Fruit fly (Drosophila melanogaster) whole organism, embryonic: Measurements from ENCODE around the gene CG17593.

ENCODE experiments used
- BEAF-32 ChIP-seq: fragments of 200-800 bp; sonication (Bioruptor generic); optimal IDR thresholded peaks from 3 replicates; lab custom pipeline; 2017; ENCODE audit warnings: missing biosample characterization, missing genetic modification characterization, mild to moderate bottlenecking, moderate library complexity, missing genetic modification reagents
- Bdp1 ChIP-seq: fragments of 200-800 bp; sonication (Bioruptor generic); optimal IDR thresholded peaks from 3 replicates; lab custom pipeline; 2016; ENCODE audit warnings: missing biosample characterization, missing genetic modification characterization
- CG10321 ChIP-seq: fragments of 200-800 bp; sonication (Bioruptor generic); IDR thresholded peaks from 2 replicates; pipeline ENCODE4 v1.3.6; 2022; ENCODE audit warnings: missing biosample characterization, missing genetic modification characterization
- CG10366 ChIP-seq: fragments of 200-800 bp; sonication (Bioruptor generic); IDR thresholded peaks from 2 replicates; pipeline ENCODE4 v1.3.6; 2022; ENCODE audit warnings: missing biosample characterization, missing genetic modification characterization
- CG10431 ChIP-seq: fragments of 200-800 bp; sonication (Bioruptor generic); optimal IDR thresholded peaks from 3 replicates; lab custom pipeline; 2018; ENCODE audit warnings: missing biosample characterization, mild to moderate bottlenecking, missing genetic modification characterization
- CG10959 ChIP-seq: fragments of 200-800 bp; sonication (Bioruptor generic); IDR thresholded peaks from 2 replicates; pipeline ENCODE4 v1.3.6; 2022; ENCODE audit warnings: missing biosample characterization, missing genetic modification characterization
- CG11504 ChIP-seq: fragments of 200-800 bp; sonication (Bioruptor generic); optimal IDR thresholded peaks from 3 replicates; lab custom pipeline; 2019; ENCODE audit warnings: missing biosample characterization, mild to moderate bottlenecking, missing genetic modification characterization, moderate library complexity
- CG12659 ChIP-seq: fragments of 200-800 bp; sonication (Bioruptor generic); optimal IDR thresholded peaks from 3 replicates; lab custom pipeline; 2017; ENCODE audit warnings: mild to moderate bottlenecking, missing biosample characterization, missing genetic modification reagents, missing genetic modification characterization
- CG13287 ChIP-seq: fragments of 200-800 bp; sonication (Bioruptor generic); IDR thresholded peaks from 2 replicates; pipeline ENCODE4 v1.3.6; 2022; ENCODE audit warnings: missing biosample characterization, missing genetic modification characterization; ENCODE audit not compliant: partially characterized antibody
- CG13624 ChIP-seq: fragments of 200-800 bp; sonication (Bioruptor generic); optimal IDR thresholded peaks from 2 replicates; lab custom pipeline; 2016; ENCODE audit warnings: missing biosample characterization, missing genetic modification characterization
- CG14710 ChIP-seq: fragments of 200-800 bp; sonication (Bioruptor generic); optimal IDR thresholded peaks from 3 replicates; lab custom pipeline; 2019; ENCODE audit warnings: missing biosample characterization, mild to moderate bottlenecking, missing genetic modification characterization, moderate library complexity
- CG15601 ChIP-seq: fragments of 200-800 bp; sonication (Bioruptor generic); optimal IDR thresholded peaks from 3 replicates; lab custom pipeline; 2019; ENCODE audit warnings: missing biosample characterization, mild to moderate bottlenecking, missing genetic modification characterization, moderate library complexity
- CG16813 ChIP-seq: fragments of 200-800 bp; sonication (Bioruptor generic); IDR thresholded peaks from 3 replicates; pipeline ENCODE4 v1.3.6; 2022; ENCODE audit warnings: missing biosample characterization, missing genetic modification characterization; ENCODE audit not compliant: partially characterized antibody
- CG2116 ChIP-seq: fragments of 200-800 bp; sonication (Bioruptor generic); optimal IDR thresholded peaks from 3 replicates; lab custom pipeline; 2018; ENCODE audit warnings: missing biosample characterization, mild to moderate bottlenecking, missing genetic modification characterization
- CG3065 ChIP-seq: fragments of 200-800 bp; sonication (Bioruptor generic); optimal IDR thresholded peaks from 2 replicates; lab custom pipeline; 2016; ENCODE audit warnings: missing biosample characterization, missing genetic modification characterization
- CG32772 ChIP-seq: fragments of 200-800 bp; sonication (Bioruptor generic); IDR thresholded peaks from 2 replicates; pipeline ENCODE4 v1.3.6; 2022; ENCODE audit warnings: missing biosample characterization, missing genetic modification characterization
- CG4404 ChIP-seq: fragments of 200-800 bp; sonication (Bioruptor generic); IDR thresholded peaks from 2 replicates; pipeline ENCODE4 v1.3.6; 2022; ENCODE audit warnings: missing biosample characterization, missing genetic modification characterization
- CG6765 ChIP-seq: fragments of 200-800 bp; sonication (Bioruptor generic); optimal IDR thresholded peaks from 3 replicates; lab custom pipeline; 2017; ENCODE audit warnings: missing biosample characterization, mild to moderate bottlenecking, missing genetic modification characterization
- CG6813 ChIP-seq: fragments of 200-800 bp; sonication (Bioruptor generic); optimal IDR thresholded peaks from 2 replicates; lab custom pipeline; 2017; ENCODE audit warnings: missing biosample characterization, missing genetic modification characterization, mild to moderate bottlenecking, moderate library complexity, missing genetic modification reagents
- CG7357 ChIP-seq: fragments of 200-800 bp; sonication (Bioruptor generic); IDR thresholded peaks from 3 replicates; pipeline ENCODE4 v1.3.6; 2022; ENCODE audit warnings: missing biosample characterization, missing genetic modification characterization
- CG9797 ChIP-seq: fragments of 200-800 bp; sonication (Bioruptor generic); optimal IDR thresholded peaks from 3 replicates; lab custom pipeline; 2018; ENCODE audit warnings: missing biosample characterization, mild to moderate bottlenecking, missing genetic modification characterization
- D19A ChIP-seq: fragments of 200-800 bp; optimal IDR thresholded peaks from 3 replicates; lab custom pipeline; 2019; ENCODE audit warnings: missing biosample characterization, mild to moderate bottlenecking, missing genetic modification characterization, moderate library complexity
- Dad ChIP-seq: fragments of 200-800 bp; sonication (Bioruptor generic); optimal IDR thresholded peaks from 3 replicates; lab custom pipeline; 2016; ENCODE audit warnings: missing biosample characterization, missing genetic modification characterization
- Doc3 ChIP-seq: fragments of 200-800 bp; sonication (Bioruptor generic); IDR thresholded peaks from 3 replicates; pipeline ENCODE4 v1.3.6; 2022; ENCODE audit warnings: missing biosample characterization, missing genetic modification characterization; ENCODE audit not compliant: partially characterized antibody
- E2f1 ChIP-seq: fragments of 200-800 bp; sonication (Bioruptor generic); IDR thresholded peaks from 2 replicates; pipeline ENCODE4 v1.3.6; 2022; ENCODE audit warnings: missing biosample characterization, missing genetic modification characterization
- HLH54F ChIP-seq: fragments of 200-800 bp; sonication (Bioruptor generic); optimal IDR thresholded peaks from 3 replicates; lab custom pipeline; 2016; ENCODE audit warnings: missing biosample characterization, missing genetic modification characterization
- Hr51 ChIP-seq, 2 experiments: fragments of 200-800 bp; sonication (Bioruptor generic); optimal IDR thresholded peaks; 2 replicates in 1 of 2; 3 replicates in 1 of 2; lab custom pipeline; 2016 to 2018; ENCODE audit warnings: missing biosample characterization in 2 of 2, missing genetic modification characterization in 2 of 2, mild to moderate bottlenecking in 1 of 2, moderate library complexity in 1 of 2
- MESR4 ChIP-seq: fragments of 200-800 bp; sonication (Bioruptor generic); optimal IDR thresholded peaks from 2 replicates; lab custom pipeline; 2018; ENCODE audit warnings: missing biosample characterization, mild to moderate bottlenecking, missing genetic modification characterization, moderate library complexity
- Rx ChIP-seq: fragments of 200-800 bp; sonication (Bioruptor generic); IDR thresholded peaks from 2 replicates; pipeline ENCODE4 v1.3.6; 2022; ENCODE audit warnings: missing biosample characterization, missing genetic modification characterization
- Xrp1 ChIP-seq: fragments of 200-800 bp; sonication (Bioruptor generic); IDR thresholded peaks from 2 replicates; pipeline ENCODE4 v1.3.6; 2022; ENCODE audit warnings: missing biosample characterization, missing genetic modification characterization
- amos ChIP-seq: fragments of 200-800 bp; sonication (Bioruptor generic); IDR thresholded peaks from 2 replicates; pipeline ENCODE4 v1.3.6; 2022; ENCODE audit warnings: missing biosample characterization, missing genetic modification characterization; ENCODE audit not compliant: partially characterized antibody
- en ChIP-seq: fragments of 200-800 bp; sonication (Bioruptor generic); optimal IDR thresholded peaks from 2 replicates; lab custom pipeline; 2016; ENCODE audit warnings: missing biosample characterization, missing genetic modification characterization
- ftz-f1 ChIP-seq: fragments of 200-800 bp; sonication (Bioruptor generic); optimal IDR thresholded peaks from 2 replicates; lab custom pipeline; 2016; ENCODE audit warnings: missing biosample characterization, missing genetic modification characterization
- knrl ChIP-seq: fragments of 200-800 bp; sonication (Bioruptor generic); IDR thresholded peaks from 3 replicates; pipeline ENCODE4 v1.3.6; 2022; ENCODE audit warnings: missing biosample characterization, missing genetic modification characterization; ENCODE audit not compliant: partially characterized antibody
- lilli ChIP-seq: fragments of 200-800 bp; sonication (Bioruptor generic); optimal IDR thresholded peaks from 3 replicates; lab custom pipeline; 2016; ENCODE audit warnings: missing biosample characterization, missing genetic modification characterization
- lola ChIP-seq, 3 experiments: fragments of >200 bp in 2 of 3; fragments of 200-800 bp in 1 of 3; sonication (Bioruptor generic) in 1 of 3; optimal IDR thresholded peaks; 2 replicates each; lab custom pipeline; 2017 to 2019; ENCODE audit warnings: missing biosample characterization in 3 of 3, missing genetic modification characterization in 3 of 3, mild to moderate bottlenecking in 1 of 3, moderate library complexity in 1 of 3
- mld ChIP-seq: fragments of 200-800 bp; sonication (Bioruptor generic); IDR thresholded peaks from 3 replicates; pipeline ENCODE4 v1.3.6; 2022; ENCODE audit warnings: missing biosample characterization, missing genetic modification characterization; ENCODE audit not compliant: partially characterized antibody
- onecut ChIP-seq: fragments of 200-800 bp; sonication (Bioruptor generic); IDR thresholded peaks from 2 replicates; pipeline ENCODE4 v1.3.6; 2022; ENCODE audit warnings: missing biosample characterization, missing genetic modification characterization
- phol ChIP-seq: fragments of 200-800 bp; sonication (Bioruptor generic); optimal IDR thresholded peaks from 3 replicates; lab custom pipeline; 2018; ENCODE audit warnings: missing biosample characterization, mild to moderate bottlenecking, missing genetic modification characterization, moderate library complexity
- prd ChIP-seq, 3 experiments: fragments of >200 bp in 2 of 3; fragments of 200-800 bp in 1 of 3; sonication (Bioruptor generic) in 1 of 3; optimal IDR thresholded peaks in 2 of 3; IDR thresholded peaks in 1 of 3; 2 replicates in 2 of 3; 3 replicates in 1 of 3; pipeline versions ENCODE4 v1.3.6 to Lab custom; 2017 to 2022; ENCODE audit warnings: missing biosample characterization in 1 of 3, missing genetic modification characterization in 1 of 3
- row ChIP-seq: fragments of 200-800 bp; sonication (Bioruptor generic); IDR thresholded peaks from 3 replicates; pipeline ENCODE4 v1.3.6; 2022; ENCODE audit warnings: missing biosample characterization, missing genetic modification characterization
- tin ChIP-seq: fragments of 200-800 bp; sonication (Bioruptor generic); optimal IDR thresholded peaks from 3 replicates; lab custom pipeline; 2016; ENCODE audit warnings: missing biosample characterization, missing genetic modification characterization
- tup ChIP-seq: fragments of 200-800 bp; sonication (Bioruptor generic); optimal IDR thresholded peaks from 2 replicates; lab custom pipeline; 2016; ENCODE audit warnings: missing biosample characterization, mild to moderate bottlenecking, missing genetic modification characterization, moderate library complexity
- unpg ChIP-seq: fragments of 200-800 bp; sonication (Bioruptor generic); optimal IDR thresholded peaks from 3 replicates; lab custom pipeline; 2018; ENCODE audit warnings: missing biosample characterization, mild to moderate bottlenecking, missing genetic modification characterization, moderate library complexity
- vnd ChIP-seq: fragments of 200-800 bp; sonication (Bioruptor generic); IDR thresholded peaks from 3 replicates; pipeline ENCODE4 v1.3.6; 2022; ENCODE audit warnings: missing biosample characterization, missing genetic modification characterization; ENCODE audit not compliant: partially characterized antibody
- wor ChIP-seq: fragments of 200-800 bp; sonication (Bioruptor generic); IDR thresholded peaks from 2 replicates; pipeline ENCODE4 v1.3.6; 2022; ENCODE audit warnings: missing biosample characterization, missing genetic modification characterization
- zfh1 ChIP-seq: fragments of 200-800 bp; sonication (Bioruptor generic); IDR thresholded peaks from 3 replicates; pipeline ENCODE4 v1.3.6; 2022; ENCODE audit warnings: missing biosample characterization, missing genetic modification characterization

The CG17593 gene

DNA sequence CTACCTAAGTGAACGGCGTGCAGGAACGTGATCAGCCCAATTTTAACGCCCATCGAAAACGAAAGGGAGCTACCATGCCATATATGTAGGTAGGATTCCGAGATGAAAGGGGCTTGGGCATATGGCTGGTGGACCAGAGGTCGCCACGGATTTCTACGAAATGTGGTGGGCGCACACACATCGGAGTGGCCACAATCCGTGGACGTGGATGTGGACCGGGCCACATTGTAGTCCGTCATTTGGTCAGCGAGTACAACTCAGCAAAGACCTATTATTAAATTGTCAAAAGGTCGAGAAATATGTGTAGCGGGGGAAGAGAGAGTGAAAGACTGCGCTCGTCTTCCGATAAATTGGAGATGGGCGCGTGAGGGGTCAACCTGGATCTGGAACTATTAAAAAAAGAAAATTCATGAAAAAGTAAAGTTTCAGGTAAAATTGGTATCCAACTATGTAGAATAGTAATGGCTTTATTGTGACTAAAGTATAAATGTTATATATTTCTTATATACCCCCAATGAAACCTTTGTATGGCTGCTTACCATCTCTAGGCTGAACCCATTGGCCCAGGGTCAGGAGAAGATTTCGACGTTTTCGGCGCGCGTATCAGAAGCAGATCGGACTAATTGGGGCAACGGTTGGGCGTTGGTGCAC, 40.9 kb downstream of the CG17593 start (continued):
- TF ChIP-seq onecut (GFP tag; lab: Robert Waterston, UW): 0 out of 2 replicates have a peak, but pooled peaks have one; percentile 5
- peak; percentile 13 for TF ChIP-seq CG15601 (tag; lab: Kevin White, UChicago)
- no peak for TF ChIP-seq tin
- TF ChIP-seq knrl (GFP tag; lab: Robert Waterston, UW): peak; percentile 50; the same call in 2 of the 3 replicates
- peak; percentile 60 for TF ChIP-seq row (GFP tag; lab: Robert Waterston, UW)
- TF ChIP-seq CG9797 (GFP tag; lab: Kevin White, UChicago): no peak
- TF ChIP-seq Dad (GFP tag; lab: Kevin White, UChicago): no peak
- no peak; the same call in 1 of the 2 replicates for TF ChIP-seq CG10366 (GFP tag; lab: Robert Waterston, UW)
- TF ChIP-seq Xrp1 (GFP tag; lab: Robert Waterston, UW): peak; percentile 89
- TF ChIP-seq D19A (tag; lab: Kevin White, UChicago): peak; percentile 21
- TF ChIP-seq CG16813 (GFP tag; lab: Robert Waterston, UW): peak; percentile 59
- no peak for TF ChIP-seq CG2116 (GFP tag; lab: Kevin White, UChicago)
- no peak for TF ChIP-seq tup
- TF ChIP-seq CG12659 (GFP tag; lab: Kevin White, UChicago): no peak
- TF ChIP-seq MESR4: no peak
- no peak for TF ChIP-seq HLH54F (GFP tag; lab: Kevin White, UChicago)
- TF ChIP-seq prd (optimal IDR thresholded peaks at IDR 0.05; lab: Kevin White, UChicago): no peak
- peak; percentile 75 for TF ChIP-seq prd (GFP tag; IDR thresholded peaks at IDR 0.05; lab: Robert Waterston, UW)
- no peak for TF ChIP-seq vnd (GFP tag; lab: Robert Waterston, UW)
- 0 out of 3 replicates have a peak, but pooled peaks have one; percentile 14 for TF ChIP-seq CG7357 (GFP tag; lab: Robert Waterston, UW)
- no peak for TF ChIP-seq CG10431
- peak; percentile 26; the same call in 1 of the 2 replicates for TF ChIP-seq amos (GFP tag; lab: Robert Waterston, UW)
- peak; percentile 57 for TF ChIP-seq CG14710 (tag; lab: Kevin White, UChicago)
- peak; percentile 63; the same call in 2 of the 3 replicates for TF ChIP-seq Doc3 (GFP tag; lab: Robert Waterston, UW)
- TF ChIP-seq Bdp1 (GFP tag; lab: Kevin White, UChicago): no peak
- peak in 1 of 3 experiments; percentile 65 for TF ChIP-seq lola (GFP tag; optimal IDR thresholded peaks at IDR 0.05; lab: Kevin White, UChicago)
- no peak for TF ChIP-seq lilli (GFP tag; lab: Kevin White, UChicago)
- TF ChIP-seq CG4404 (GFP tag; lab: Robert Waterston, UW): peak; percentile 78
- no peak for TF ChIP-seq CG6765
- TF ChIP-seq CG10321 (GFP tag; lab: Robert Waterston, UW): no peak
- TF ChIP-seq mld (GFP tag; lab: Robert Waterston, UW): no peak
- no peak for TF ChIP-seq Hr51 (GFP tag; optimal IDR thresholded peaks at IDR 0.05; lab: Kevin White, UChicago)
- TF ChIP-seq Rx (GFP tag; lab: Robert Waterston, UW): no peak
- no peak for TF ChIP-seq CG13287
- TF ChIP-seq zfh1 (GFP tag; lab: Robert Waterston, UW): peak; percentile 58; the same call in 2 of the 3 replicates
- TF ChIP-seq ftz-f1 (GFP tag; lab: Kevin White, UChicago): no peak
- TF ChIP-seq CG32772 (GFP tag; lab: Robert Waterston, UW): 0 out of 2 replicates have a peak, but pooled peaks have one; percentile 23
- peak; percentile 48 for TF ChIP-seq phol
- peak; percentile 56 for TF ChIP-seq BEAF-32 (GFP tag; lab: Kevin White, UChicago)
- TF ChIP-seq E2f1: 0 out of 2 replicates have a peak, but pooled peaks have one; percentile 8
- no peak for TF ChIP-seq CG13624 (GFP tag; lab: Kevin White, UChicago)
- peak; percentile 32 for TF ChIP-seq CG11504 (tag; lab: Kevin White, UChicago)
- TF ChIP-seq en (GFP tag; lab: Kevin White, UChicago): no peak
- TF ChIP-seq CG10959 (GFP tag; lab: Robert Waterston, UW): peak; percentile 59; the same call in 1 of the 2 replicates
- TF ChIP-seq unpg: peak; percentile 12
- peak; percentile 42 for TF ChIP-seq CG6813 (GFP tag; lab: Kevin White, UChicago)
- TF ChIP-seq wor: no peak
- TF ChIP-seq CG3065 (GFP tag; lab: Kevin White, UChicago): no peak
